Worm (Caenorhabditis elegans) whole organism, L4/young adult: ENCODE data around the gene C32D5.11.

ENCODE experiments used
- W03F9.2 ChIP-seq: fragments of 150-350 bp; optimal IDR thresholded peaks from 2 replicates; lab custom pipeline; 2014; ENCODE audit warnings: missing biosample characterization, missing genetic modification characterization
- dao-5 ChIP-seq: sonication (generic microtip); optimal IDR thresholded peaks from 2 replicates; lab custom pipeline; 2016; ENCODE audit warnings: missing genotype, missing genetic modification characterization, moderate library complexity, missing compliant biosample characterization
- him-1 ChIP-seq: sonication (generic microtip); optimal IDR thresholded peaks from 2 replicates; lab custom pipeline; 2016; ENCODE audit warnings: missing genotype, missing genetic modification reagents, missing genetic modification characterization, missing compliant biosample characterization

The C32D5.11 gene

DNA sequence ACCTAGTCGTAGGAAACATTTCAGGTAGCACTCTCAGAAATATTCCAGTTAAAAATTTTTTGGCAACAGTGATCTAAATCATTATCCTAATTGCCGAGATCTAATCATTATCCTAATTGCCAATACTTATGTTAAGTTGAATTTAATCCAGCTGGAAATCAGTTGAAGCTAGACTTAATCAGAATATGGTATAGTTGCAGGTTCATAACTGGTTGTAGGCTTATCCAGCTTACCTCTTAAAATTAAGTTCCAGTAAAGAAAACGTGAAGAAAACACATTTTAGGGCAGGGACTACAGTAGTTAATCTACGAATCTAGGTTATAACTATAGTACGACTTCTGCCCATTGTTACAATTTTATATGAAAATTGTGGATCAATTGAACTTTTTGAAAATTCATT lies 21.4 kb upstream of the C32D5.11 start:
- TF ChIP-seq W03F9.2 (tag; lab: Kevin White, UChicago): no peak
- TF ChIP-seq dao-5 (tag; lab: Kevin White, UChicago): no peak
- no peak for TF ChIP-seq him-1

DNA sequence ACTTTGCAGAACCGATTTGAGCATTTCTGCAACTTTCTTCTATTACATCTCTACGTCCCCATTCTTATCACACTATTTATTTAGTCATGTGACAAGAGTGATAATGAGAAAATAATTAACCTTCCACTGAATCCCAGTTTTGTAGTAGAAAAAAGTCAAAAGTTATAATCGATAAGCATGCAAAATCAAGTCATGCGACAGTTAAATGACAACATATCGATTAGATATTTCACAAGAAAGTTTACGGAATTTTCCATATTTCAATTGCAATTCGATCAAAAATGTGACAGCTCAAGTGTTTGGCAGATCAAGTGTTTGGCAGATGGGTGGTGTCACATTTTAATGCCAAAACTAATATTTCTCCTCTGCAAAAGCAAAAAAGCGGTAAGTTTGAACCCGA lies 19.4 kb upstream of the C32D5.11 start:
- TF ChIP-seq him-1: no peak
- TF ChIP-seq dao-5 (tag; lab: Kevin White, UChicago): no peak
- TF ChIP-seq W03F9.2 (tag; lab: Kevin White, UChicago): no peak

DNA sequence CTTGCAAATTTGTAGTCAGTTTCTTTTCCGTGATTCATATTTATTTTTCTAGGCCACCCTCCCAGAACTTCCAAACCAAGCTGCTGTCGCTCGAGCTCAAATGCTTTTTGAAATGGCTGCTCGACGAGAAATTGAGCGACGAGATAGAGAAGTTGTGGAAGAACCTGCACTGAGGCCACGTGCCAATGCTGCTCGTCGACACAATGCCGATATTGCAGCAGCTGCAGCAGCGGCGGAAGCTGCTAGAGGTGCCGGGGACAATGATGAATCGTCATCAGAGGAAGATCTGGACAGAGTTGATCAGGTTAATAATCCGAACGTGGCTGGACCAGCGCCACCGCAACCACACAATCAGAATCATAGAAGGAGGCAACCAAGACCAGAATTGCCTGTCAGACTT lies 18.1 kb upstream of the C32D5.11 start:
- TF ChIP-seq him-1 (no peak), dao-5 (tag; lab: Kevin White, UChicago) (no peak), W03F9.2 (tag; lab: Kevin White, UChicago) (no peak)

DNA sequence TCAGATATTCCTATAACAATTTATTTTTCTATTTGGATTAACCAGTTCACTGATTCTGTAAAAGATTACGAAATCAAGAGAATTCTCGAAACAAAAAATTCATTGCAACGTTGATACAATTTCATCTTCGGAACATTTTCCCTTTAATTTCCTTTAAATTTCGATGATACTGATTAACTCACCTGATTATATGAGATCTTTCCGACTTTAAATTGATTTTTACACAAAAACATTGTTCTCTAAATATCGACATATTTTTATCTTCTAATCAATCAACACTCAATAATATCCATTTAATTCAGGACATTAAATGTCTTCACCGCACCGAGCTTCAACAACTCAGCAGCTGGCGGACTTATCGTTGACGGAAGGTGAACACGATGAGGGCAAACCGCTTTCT lies 15.8 kb upstream of the C32D5.11 start, which contains the start of gene lin-23:
TSS of gene lin-23 (plus strand) at position 301 of the 400 bp plus-strand sequence.
- no peak for TF ChIP-seq dao-5 (tag; lab: Kevin White, UChicago)
- no peak for TF ChIP-seq him-1
- TF ChIP-seq W03F9.2 (tag; lab: Kevin White, UChicago): no peak

DNA sequence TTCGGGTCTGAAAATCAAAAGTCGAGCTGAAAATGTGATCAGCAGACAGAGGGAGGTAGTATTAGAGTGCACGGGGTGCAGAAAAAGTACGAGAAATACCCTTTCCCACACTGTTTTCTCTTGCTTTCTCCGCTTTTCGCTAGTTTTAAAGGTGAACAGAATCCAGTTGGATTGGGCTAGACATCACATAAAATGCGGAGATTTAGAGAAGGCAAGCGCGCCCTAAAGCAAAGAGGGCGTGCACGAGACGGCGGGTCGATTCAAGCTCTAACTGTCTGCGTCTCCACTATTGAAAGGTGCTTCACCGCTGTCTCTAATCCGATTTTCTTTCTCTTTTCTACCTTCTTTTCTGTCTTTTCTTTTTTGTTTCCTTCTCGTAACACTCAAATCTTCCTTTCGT lies 14.9 kb upstream of the C32D5.11 start:
- TF ChIP-seq him-1: no peak
- TF ChIP-seq W03F9.2 (tag; lab: Kevin White, UChicago): peak; percentile 81
- no peak for TF ChIP-seq dao-5 (tag; lab: Kevin White, UChicago)

DNA sequence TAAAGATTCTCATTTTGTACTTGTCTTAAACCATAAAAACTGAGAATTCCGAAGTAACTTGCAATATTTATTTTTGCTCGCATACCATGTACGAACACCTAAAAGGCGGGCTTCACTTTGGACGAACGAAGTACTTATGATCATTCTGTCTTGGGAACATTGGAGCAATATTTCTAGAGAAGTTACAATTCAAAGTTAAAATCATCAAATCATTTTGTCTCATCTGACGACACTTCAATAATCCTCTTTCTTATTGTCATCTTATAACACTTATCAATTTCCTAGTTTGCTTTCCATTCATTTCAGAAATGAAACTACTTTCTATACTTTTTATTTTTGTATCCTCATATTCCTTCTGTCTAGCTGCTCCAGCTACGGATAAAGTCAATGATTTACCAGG lies 11.4 kb upstream of the C32D5.11 start, which contains the start of gene ctsa-4.1:
TSS of gene ctsa-4.1 (plus strand) at position 301 of the 400 bp plus-strand sequence.
- TF ChIP-seq dao-5 (tag; lab: Kevin White, UChicago): no peak
- no peak for TF ChIP-seq him-1
- TF ChIP-seq W03F9.2 (tag; lab: Kevin White, UChicago): no peak

DNA sequence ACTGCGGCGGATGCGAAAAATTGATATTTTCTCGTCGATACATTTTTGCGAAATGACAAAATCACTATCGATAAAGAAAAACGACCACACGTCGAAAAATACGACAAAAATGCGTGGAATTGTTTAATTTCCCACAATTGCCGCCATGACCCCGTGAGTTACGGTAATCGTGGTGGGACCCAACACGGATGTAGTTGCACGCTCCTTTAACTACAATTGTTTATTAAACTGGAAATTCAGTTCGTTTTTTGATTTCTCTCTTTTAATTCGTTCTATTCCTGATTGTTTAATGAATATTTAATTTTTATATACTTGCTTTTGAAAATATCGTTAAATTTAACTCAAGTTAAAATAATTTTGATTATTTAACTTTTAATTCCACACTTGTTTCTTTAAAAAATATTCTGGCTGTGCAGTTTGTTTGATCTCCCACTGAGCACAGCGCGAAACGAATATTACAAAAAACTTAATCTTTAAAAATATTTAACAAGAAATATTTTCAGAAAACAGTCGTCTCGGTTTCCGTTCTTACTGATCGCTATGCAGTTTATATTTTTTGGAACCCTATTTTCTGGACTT lies 10.1 kb upstream of the C32D5.11 start, which contains the start of the genes ani-2 and clec-88:
TSS of gene ani-2 (minus strand) at position 131 of the 579 bp plus-strand sequence.
TSS of gene clec-88 (plus strand) at position 486 of the 579 bp plus-strand sequence.
- TF ChIP-seq W03F9.2 (tag; lab: Kevin White, UChicago): no peak
- TF ChIP-seq him-1: no peak
- no peak for TF ChIP-seq dao-5 (tag; lab: Kevin White, UChicago)

DNA sequence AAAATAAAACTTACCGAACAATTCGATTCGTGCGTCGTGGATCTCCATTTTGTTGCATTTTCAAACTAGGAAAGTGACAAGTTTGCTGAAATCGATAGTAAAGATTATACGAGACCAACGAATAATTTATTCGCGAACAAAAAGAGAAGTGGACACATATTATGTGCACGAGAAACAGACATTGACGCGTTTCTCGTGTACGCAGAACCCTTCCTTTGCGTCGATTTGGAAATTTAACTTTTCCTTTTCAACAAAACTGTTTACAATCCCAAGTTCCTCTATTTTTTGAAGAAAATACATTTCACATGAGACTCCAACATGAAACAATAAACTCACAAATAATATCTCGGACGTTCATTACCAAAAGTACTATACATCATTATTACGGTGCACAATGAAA lies 5.6 kb upstream of the C32D5.11 start, which contains the start of gene K10B2.4:
TSS of gene K10B2.4 (minus strand) at position 138 of the 400 bp plus-strand sequence.
- TF ChIP-seq W03F9.2 (tag; lab: Kevin White, UChicago): peak; percentile 72
- TF ChIP-seq dao-5 (tag; lab: Kevin White, UChicago): no peak

DNA sequence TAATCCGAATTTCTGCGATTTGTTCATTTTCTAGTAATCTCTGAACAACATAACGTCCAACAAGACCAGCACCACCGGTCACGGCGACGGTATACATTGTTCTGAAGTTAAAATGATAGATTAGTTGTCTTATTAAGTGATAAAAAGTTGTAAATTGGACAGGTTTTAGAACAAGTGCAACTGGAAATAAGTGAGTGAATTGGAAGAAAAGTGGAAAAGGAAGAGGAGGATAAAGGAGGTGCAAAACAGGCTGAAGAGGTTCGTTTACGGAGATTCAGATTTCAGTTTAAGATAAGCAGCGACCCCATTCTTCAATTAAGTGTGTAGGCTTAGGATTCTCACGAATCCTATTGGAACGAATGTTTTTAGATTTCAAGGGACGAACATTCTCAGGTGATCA lies 3.7 kb upstream of the C32D5.11 start, which contains the start of gene C32D5.12:
TSS of gene C32D5.12 (minus strand) at position 101 of the 400 bp plus-strand sequence.
- no peak for TF ChIP-seq dao-5 (tag; lab: Kevin White, UChicago)
- no peak for TF ChIP-seq him-1
- no peak for TF ChIP-seq W03F9.2 (tag; lab: Kevin White, UChicago)

DNA sequence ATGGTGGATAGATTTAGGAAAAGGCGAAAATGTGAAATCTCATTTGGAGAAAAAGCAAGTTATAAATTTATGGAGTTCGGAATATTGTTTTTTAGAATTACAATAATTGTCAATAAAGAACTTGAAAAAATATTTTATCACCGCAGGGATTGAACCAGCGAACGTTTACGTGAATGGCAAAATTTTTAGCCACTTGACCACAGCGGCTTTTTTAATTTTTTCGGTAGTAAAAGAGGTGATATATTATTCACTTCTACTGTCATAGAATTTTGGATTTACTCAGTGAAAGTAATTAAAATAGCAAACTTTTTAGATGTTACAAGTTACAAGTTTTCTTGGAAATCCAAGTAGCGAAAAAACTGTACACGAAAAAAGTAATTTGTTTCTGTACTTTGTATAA lies 3.0 kb upstream of the C32D5.11 start:
- TF ChIP-seq him-1 (no peak), dao-5 (tag; lab: Kevin White, UChicago) (no peak)

DNA sequence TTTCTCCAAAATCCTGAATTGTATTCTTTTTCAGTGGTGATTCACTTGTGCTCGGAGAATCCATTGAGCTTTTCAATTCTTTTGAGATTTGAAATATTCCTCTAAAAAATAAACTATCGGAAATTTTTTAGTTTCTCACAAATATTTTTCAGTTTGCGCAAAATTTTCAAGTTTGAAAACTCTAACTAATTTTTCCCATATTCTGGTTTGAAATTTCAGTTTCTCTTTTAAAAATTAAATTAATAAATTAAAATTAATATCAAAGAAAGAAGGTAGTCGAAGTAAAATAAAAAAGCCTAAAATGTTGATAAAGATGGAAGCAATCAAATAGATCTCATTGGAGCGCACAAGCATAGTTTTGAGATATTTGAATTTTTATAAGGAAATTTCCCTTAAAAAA lies 3.4 kb downstream of the C32D5.11 start, which contains the start of gene C32D5.10:
TSS of gene C32D5.10 (minus strand) at position 101 of the 400 bp plus-strand sequence.
- TF ChIP-seq W03F9.2 (tag; lab: Kevin White, UChicago) (no peak), him-1 (no peak), dao-5 (tag; lab: Kevin White, UChicago) (no peak)

DNA sequence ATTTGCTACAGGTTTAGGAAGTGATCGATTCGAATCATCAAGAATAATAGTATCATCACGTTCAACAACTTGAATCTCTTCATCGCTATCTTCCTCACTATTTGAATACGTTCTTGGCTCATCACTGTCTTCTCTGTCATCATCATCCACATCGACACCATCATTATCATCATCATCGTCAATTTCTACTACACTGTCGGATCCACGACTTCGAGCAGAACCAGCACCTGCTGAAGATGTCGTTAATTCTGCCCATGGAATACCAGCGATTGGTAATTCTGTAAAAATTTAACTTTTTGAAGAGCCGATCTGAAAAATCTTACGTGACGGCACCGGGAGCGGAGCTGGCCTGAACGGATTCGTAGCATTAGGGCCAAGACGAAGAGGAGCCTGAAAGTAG lies 5.3 kb downstream of the C32D5.11 start:
- TF ChIP-seq dao-5 (tag; lab: Kevin White, UChicago): no peak

DNA sequence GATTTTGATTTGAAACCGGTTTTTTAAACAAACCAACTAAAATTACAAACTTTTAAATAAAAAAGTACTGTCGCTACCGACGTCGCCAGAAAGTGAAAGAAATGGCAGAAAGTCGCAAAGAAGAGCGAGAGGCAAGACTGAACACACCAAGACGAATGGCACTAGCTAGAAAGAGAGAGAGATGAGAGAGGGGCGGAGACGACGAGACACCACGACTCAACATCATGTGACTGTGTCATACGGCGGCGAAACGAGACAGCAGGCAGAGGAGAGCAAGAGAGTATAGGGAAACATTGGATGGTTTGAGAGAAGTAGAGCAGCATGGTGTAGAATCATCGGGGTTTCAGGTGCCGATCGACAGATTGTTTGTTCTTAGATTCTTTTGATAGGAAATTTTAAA lies 6.9 kb downstream of the C32D5.11 start:
- TF ChIP-seq W03F9.2 (tag; lab: Kevin White, UChicago) (peak; percentile 66), dao-5 (tag; lab: Kevin White, UChicago) (peak; percentile 78), him-1 (peak; percentile 18)

DNA sequence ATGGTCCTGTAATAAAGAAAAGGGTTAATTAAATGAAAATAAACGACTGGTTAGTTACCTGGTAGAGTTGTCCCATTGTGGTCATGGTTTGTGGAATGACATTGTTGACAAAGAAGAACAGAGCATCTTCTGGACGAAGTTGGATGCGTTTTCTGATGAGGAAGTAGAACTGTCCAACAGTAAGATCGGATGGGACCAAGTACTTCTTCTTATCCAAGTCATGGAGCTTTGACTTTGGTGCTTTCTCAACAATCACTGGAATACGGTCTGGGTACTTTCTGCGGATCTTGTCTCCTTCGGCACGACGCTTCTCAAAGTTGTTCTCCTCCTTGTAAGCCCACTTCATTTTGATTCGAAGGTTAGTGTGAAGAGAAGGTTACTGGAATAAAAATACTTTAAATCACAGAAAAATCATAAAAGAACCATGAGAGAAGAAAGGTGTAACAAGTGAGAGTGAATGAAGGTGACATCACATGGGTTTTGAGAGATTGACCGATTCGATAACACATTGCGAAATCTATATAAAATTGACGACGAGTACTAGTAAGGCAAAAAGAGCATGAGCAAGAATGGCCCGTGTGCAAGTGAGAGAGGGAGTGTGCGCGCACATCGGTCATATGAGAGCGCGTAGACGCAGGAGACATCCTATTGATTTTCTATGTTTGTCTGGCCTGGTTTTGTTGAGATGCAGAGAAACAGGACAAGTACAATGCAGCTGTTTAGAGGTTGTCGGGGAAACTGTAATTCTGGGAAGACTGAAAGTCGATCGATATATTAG lies 7.7 kb downstream of the C32D5.11 start, which contains the start of gene lgg-1:
TSS of gene lgg-1 (minus strand) at position 379 of the 778 bp plus-strand sequence.
- no peak for TF ChIP-seq dao-5 (tag; lab: Kevin White, UChicago)
- no peak for TF ChIP-seq W03F9.2 (tag; lab: Kevin White, UChicago)
- TF ChIP-seq him-1: no peak
